Fruit fly (Drosophila melanogaster) whole organism, embryonic: ENCODE measurements around the gene CG34183.

Source experiments
- Abd-B ChIP-seq: fragments of 200-800 bp; sonication (Bioruptor generic); optimal IDR thresholded peaks from 2 replicates; lab custom pipeline; 2018; ENCODE audit warnings: missing biosample characterization, mild to moderate bottlenecking, missing genetic modification characterization, moderate library complexity
- Adf1 ChIP-seq: fragments of 200-800 bp; sonication (Bioruptor generic); IDR thresholded peaks from 2 replicates; pipeline ENCODE4 v1.3.6; 2022; ENCODE audit warnings: missing biosample characterization, missing genetic modification characterization
- Antp ChIP-seq: fragments of 200-800 bp; sonication (Bioruptor generic); optimal IDR thresholded peaks from 3 replicates; lab custom pipeline; 2016; ENCODE audit warnings: missing biosample characterization, missing genetic modification characterization
- CG10267 ChIP-seq: fragments of 200-800 bp; sonication (Bioruptor generic); optimal IDR thresholded peaks from 2 replicates; lab custom pipeline; 2018; ENCODE audit warnings: missing biosample characterization, mild to moderate bottlenecking, missing genetic modification characterization, moderate library complexity
- CG11085 ChIP-seq: fragments of 200-800 bp; sonication (Bioruptor generic); IDR thresholded peaks from 2 replicates; pipeline ENCODE4 v1.3.6; 2022; ENCODE audit warnings: missing biosample characterization, missing genetic modification characterization
- CG11504 ChIP-seq: fragments of 200-800 bp; sonication (Bioruptor generic); optimal IDR thresholded peaks from 3 replicates; lab custom pipeline; 2019; ENCODE audit warnings: missing biosample characterization, mild to moderate bottlenecking, missing genetic modification characterization, moderate library complexity
- CG11723 ChIP-seq: fragments of 200-800 bp; sonication (Bioruptor generic); optimal IDR thresholded peaks from 2 replicates; lab custom pipeline; 2017; ENCODE audit warnings: missing biosample characterization, mild to moderate bottlenecking, missing genetic modification characterization
- CG12219 ChIP-seq: fragments of 200-800 bp; sonication (Bioruptor generic); optimal IDR thresholded peaks from 3 replicates; lab custom pipeline; 2018; ENCODE audit warnings: missing biosample characterization, mild to moderate bottlenecking, missing genetic modification characterization
- CG12769 ChIP-seq: fragments of 200-800 bp; sonication (Bioruptor generic); optimal IDR thresholded peaks from 2 replicates; lab custom pipeline; 2019; ENCODE audit warnings: missing biosample characterization, mild to moderate bottlenecking, missing genetic modification characterization, moderate library complexity
- CG12942 ChIP-seq: fragments of 200-800 bp; sonication (Bioruptor generic); optimal IDR thresholded peaks from 3 replicates; lab custom pipeline; 2016; ENCODE audit warnings: missing biosample characterization, missing genetic modification characterization
- CG13296 ChIP-seq: fragments of 200-800 bp; sonication (Bioruptor generic); optimal IDR thresholded peaks from 3 replicates; lab custom pipeline; 2018; ENCODE audit warnings: missing biosample characterization, mild to moderate bottlenecking, missing genetic modification characterization
- CG13424 ChIP-seq: fragments of 200-800 bp; sonication (Bioruptor generic); optimal IDR thresholded peaks from 2 replicates; lab custom pipeline; 2019; ENCODE audit warnings: missing biosample characterization, mild to moderate bottlenecking, missing genetic modification characterization, moderate library complexity
- CG14050 ChIP-seq: fragments of 200-800 bp; sonication (Bioruptor generic); IDR thresholded peaks from 3 replicates; pipeline ENCODE4 v1.3.6; 2022; ENCODE audit warnings: missing biosample characterization, missing genetic modification characterization
- CG14667 ChIP-seq: fragments of 200-800 bp; sonication (Bioruptor generic); IDR thresholded peaks from 2 replicates; pipeline ENCODE4 v1.3.6; 2022; ENCODE audit warnings: missing biosample characterization, missing genetic modification characterization
- CG14710 ChIP-seq: fragments of 200-800 bp; sonication (Bioruptor generic); optimal IDR thresholded peaks from 3 replicates; lab custom pipeline; 2019; ENCODE audit warnings: missing biosample characterization, mild to moderate bottlenecking, missing genetic modification characterization, moderate library complexity
- CG1529 ChIP-seq: fragments of 200-800 bp; sonication (Bioruptor generic); optimal IDR thresholded peaks from 3 replicates; lab custom pipeline; 2018; ENCODE audit warnings: missing biosample characterization, missing genetic modification characterization
- CG17361 ChIP-seq: fragments of 200-800 bp; sonication (Bioruptor generic); IDR thresholded peaks from 3 replicates; pipeline ENCODE4 v1.3.6; 2022; ENCODE audit warnings: missing biosample characterization, missing genetic modification characterization
- CG18764 ChIP-seq: fragments of 200-800 bp; sonication (Bioruptor generic); optimal IDR thresholded peaks from 3 replicates; lab custom pipeline; 2016; ENCODE audit warnings: missing biosample characterization, missing genetic modification characterization
- CG31388 ChIP-seq: fragments of 200-800 bp; sonication (Bioruptor generic); optimal IDR thresholded peaks from 2 replicates; lab custom pipeline; 2016; ENCODE audit warnings: missing biosample characterization, missing genetic modification characterization
- CG32767 ChIP-seq: fragments of 200-800 bp; sonication (Bioruptor generic); IDR thresholded peaks from 2 replicates; pipeline ENCODE4 v1.3.6; 2022; ENCODE audit warnings: missing biosample characterization, missing genetic modification characterization
- CG3726 ChIP-seq: fragments of 200-800 bp; sonication (Bioruptor generic); IDR thresholded peaks from 3 replicates; pipeline ENCODE4, ENCODE4 v1.3.6; 2022; ENCODE audit warnings: missing biosample characterization, missing genetic modification characterization
- CG6254 ChIP-seq: fragments of 200-800 bp; sonication (Bioruptor generic); optimal IDR thresholded peaks from 3 replicates; lab custom pipeline; 2017; ENCODE audit warnings: mild to moderate bottlenecking, missing biosample characterization, missing genetic modification reagents, missing genetic modification characterization
- CG6791 ChIP-seq: fragments of 200-800 bp; sonication (Bioruptor generic); IDR thresholded peaks from 3 replicates; pipeline ENCODE4 v1.3.6; 2022; ENCODE audit warnings: missing biosample characterization, missing genetic modification characterization; ENCODE audit not compliant: partially characterized antibody
- CG7271 ChIP-seq: fragments of 200-800 bp; sonication (Bioruptor generic); optimal IDR thresholded peaks from 2 replicates; lab custom pipeline; 2018; ENCODE audit warnings: missing biosample characterization, mild to moderate bottlenecking, missing genetic modification characterization, moderate library complexity
- CG7839 ChIP-seq: fragments of 200-800 bp; sonication (Bioruptor generic); optimal IDR thresholded peaks from 3 replicates; lab custom pipeline; 2018; ENCODE audit warnings: missing biosample characterization, mild to moderate bottlenecking, missing genetic modification characterization, moderate library complexity
- CG8765 ChIP-seq: fragments of 200-800 bp; sonication (Bioruptor generic); IDR thresholded peaks from 2 replicates; pipeline ENCODE4 v1.3.6; 2022; ENCODE audit warnings: missing biosample characterization, missing genetic modification characterization
- CG8944 ChIP-seq: fragments of 200-800 bp; sonication (Bioruptor generic); optimal IDR thresholded peaks from 3 replicates; lab custom pipeline; 2016; ENCODE audit warnings: missing biosample characterization, missing genetic modification characterization
- CG9932 ChIP-seq: fragments of 200-800 bp; sonication (Bioruptor generic); IDR thresholded peaks from 2 replicates; pipeline ENCODE4 v1.3.6; 2022; ENCODE audit warnings: missing biosample characterization, missing genetic modification characterization
- D19A ChIP-seq: fragments of 200-800 bp; optimal IDR thresholded peaks from 3 replicates; lab custom pipeline; 2019; ENCODE audit warnings: missing biosample characterization, mild to moderate bottlenecking, missing genetic modification characterization, moderate library complexity
- Eip74EF ChIP-seq, 2 experiments: fragments of 200-800 bp in 1 of 2; fragments of >200 bp in 1 of 2; sonication (Bioruptor generic) in 1 of 2; optimal IDR thresholded peaks; 2 replicates each; lab custom pipeline; 2017 to 2019; ENCODE audit warnings: missing biosample characterization in 2 of 2, missing genetic modification characterization in 2 of 2, mild to moderate bottlenecking in 1 of 2, moderate library complexity in 1 of 2
- Gug ChIP-seq: fragments of 200-800 bp; sonication (Bioruptor generic); IDR thresholded peaks from 4 replicates; pipeline ENCODE4 v1.3.6; 2022; ENCODE audit warnings: missing biosample characterization, missing genetic modification characterization
- Hand ChIP-seq: fragments of 200-800 bp; sonication (Bioruptor generic); optimal IDR thresholded peaks from 2 replicates; lab custom pipeline; 2017; ENCODE audit warnings: mild to moderate bottlenecking, missing biosample characterization, missing genetic modification reagents, missing genetic modification characterization
- Hr39 ChIP-seq: fragments of >200 bp; optimal IDR thresholded peaks from 2 replicates; lab custom pipeline; 2017
- NFAT ChIP-seq: fragments of 200-800 bp; sonication (Bioruptor generic); IDR thresholded peaks from 2 replicates; pipeline ENCODE4 v1.3.6; 2022; ENCODE audit warnings: missing biosample characterization, missing genetic modification characterization
- Tbp ChIP-seq: fragments of >200 bp; optimal IDR thresholded peaks from 2 replicates; lab custom pipeline; 2018; ENCODE audit warnings: missing biosample characterization, missing genetic modification characterization
- Xrp1 ChIP-seq: fragments of 200-800 bp; sonication (Bioruptor generic); IDR thresholded peaks from 2 replicates; pipeline ENCODE4 v1.3.6; 2022; ENCODE audit warnings: missing biosample characterization, missing genetic modification characterization
- bigmax ChIP-seq: fragments of 200-800 bp; sonication (Bioruptor generic); optimal IDR thresholded peaks from 2 replicates; lab custom pipeline; 2018; ENCODE audit warnings: missing biosample characterization, mild to moderate bottlenecking, missing genetic modification characterization
- ewg ChIP-seq: fragments of 200-800 bp; sonication (Bioruptor generic); optimal IDR thresholded peaks from 3 replicates; lab custom pipeline; 2017; ENCODE audit warnings: mild to moderate bottlenecking, missing biosample characterization, missing genetic modification reagents, missing genetic modification characterization
- fd96Cb ChIP-seq: fragments of 200-800 bp; sonication (Bioruptor generic); optimal IDR thresholded peaks from 2 replicates; lab custom pipeline; 2018; ENCODE audit warnings: missing biosample characterization, mild to moderate bottlenecking, missing genetic modification characterization, moderate library complexity
- ftz-f1 ChIP-seq: fragments of 200-800 bp; sonication (Bioruptor generic); optimal IDR thresholded peaks from 2 replicates; lab custom pipeline; 2016; ENCODE audit warnings: missing biosample characterization, missing genetic modification characterization
- lilli ChIP-seq: fragments of 200-800 bp; sonication (Bioruptor generic); optimal IDR thresholded peaks from 3 replicates; lab custom pipeline; 2016; ENCODE audit warnings: missing biosample characterization, missing genetic modification characterization
- nerfin-2 ChIP-seq: fragments of 200-800 bp; sonication (Bioruptor generic); IDR thresholded peaks from 2 replicates; pipeline ENCODE4 v1.3.6; 2022; ENCODE audit warnings: missing biosample characterization, missing genetic modification characterization; ENCODE audit not compliant: partially characterized antibody
- pan ChIP-seq, 4 experiments: fragments of >200 bp in 3 of 4; fragments of 200-800 bp in 1 of 4; sonication (Bioruptor generic) in 1 of 4; optimal IDR thresholded peaks in 3 of 4; IDR thresholded peaks in 1 of 4; 2 replicates each; pipeline versions ENCODE4 v1.3.6 to Lab custom; 2017 to 2022; ENCODE audit warnings: missing biosample characterization in 2 of 4, missing genetic modification characterization in 2 of 4, mixed read lengths in 1 of 4
- pita ChIP-seq: fragments of 200-800 bp; sonication (Bioruptor generic); optimal IDR thresholded peaks from 2 replicates; lab custom pipeline; 2017; ENCODE audit warnings: missing biosample characterization, mild to moderate bottlenecking, missing genetic modification characterization
- row ChIP-seq: fragments of 200-800 bp; sonication (Bioruptor generic); IDR thresholded peaks from 3 replicates; pipeline ENCODE4 v1.3.6; 2022; ENCODE audit warnings: missing biosample characterization, missing genetic modification characterization
- salm ChIP-seq: fragments of 200-800 bp; sonication (Bioruptor generic); optimal IDR thresholded peaks from 2 replicates; lab custom pipeline; 2018; ENCODE audit warnings: missing biosample characterization, mild to moderate bottlenecking, missing genetic modification characterization
- slp2 ChIP-seq: fragments of 200-800 bp; sonication (Bioruptor generic); optimal IDR thresholded peaks from 2 replicates; lab custom pipeline; 2016; ENCODE audit warnings: missing biosample characterization, missing genetic modification characterization
- sr ChIP-seq: fragments of 200-800 bp; sonication (Bioruptor generic); IDR thresholded peaks from 3 replicates; pipeline ENCODE4 v1.3.6; 2022; ENCODE audit warnings: missing biosample characterization, missing genetic modification characterization
- stwl ChIP-seq: fragments of 200-800 bp; sonication (Bioruptor generic); optimal IDR thresholded peaks from 3 replicates; lab custom pipeline; 2018; ENCODE audit warnings: missing biosample characterization, mild to moderate bottlenecking, missing genetic modification characterization, moderate library complexity
- zen ChIP-seq: fragments of 200-800 bp; sonication (Bioruptor generic); optimal IDR thresholded peaks from 3 replicates; lab custom pipeline; 2018; ENCODE audit warnings: missing biosample characterization, mild to moderate bottlenecking, missing genetic modification characterization, moderate library complexity

The CG34183 gene

dm6 chr2L:9908468-9908967 is 17.9 kb upstream of the CG34183 start, which contains the start of gene CG13124 (continued):
- TF ChIP-seq CG6791 (GFP tag; lab: Robert Waterston, UW) (no peak), fd96Cb (tag; lab: Kevin White, UChicago) (no peak), Hand (GFP tag; lab: Kevin White, UChicago) (peak; percentile 50), Xrp1 (GFP tag; lab: Robert Waterston, UW) (peak; percentile 38; the same call in 1 of the 2 replicates), stwl (tag; lab: Kevin White, UChicago) (no peak), pita (GFP tag; lab: Kevin White, UChicago) (no peak), CG18764 (no peak), CG9932 (GFP tag; lab: Robert Waterston, UW) (peak; percentile 53), CG6254 (no peak), Gug (GFP tag; lab: Robert Waterston, UW) (no peak), slp2 (GFP tag; lab: Kevin White, UChicago) (no peak), Antp (GFP tag; lab: Kevin White, UChicago) (no peak), zen (no peak), CG7839 (peak; percentile 24), CG31388 (GFP tag; lab: Kevin White, UChicago) (no peak), nerfin-2 (no peak), ewg (GFP tag; lab: Kevin White, UChicago) (no peak), CG14667 (GFP tag; lab: Robert Waterston, UW) (no peak), CG12219 (peak; percentile 36), salm (tag; lab: Kevin White, UChicago) (peak; percentile 16), CG1529 (GFP tag; lab: Kevin White, UChicago) (no peak), CG13296 (GFP tag; lab: Kevin White, UChicago) (peak; percentile 3), pan (optimal IDR thresholded peaks at IDR 0.05; lab: Kevin White, UChicago) (no peak), pan (GFP tag; optimal IDR thresholded peaks at IDR 0.05 in 1 of 2, IDR thresholded peaks at IDR 0.05 in 1 of 2) (peak in 1 of 2 experiments; percentile 21), CG7271 (no peak), CG17361 (no peak), ftz-f1 (GFP tag; lab: Kevin White, UChicago) (no peak), CG8765 (GFP tag; lab: Robert Waterston, UW) (no peak), Adf1 (GFP tag; lab: Robert Waterston, UW) (peak; percentile 42; the same call in 1 of the 2 replicates), CG11504 (tag; lab: Kevin White, UChicago) (peak; percentile 5), CG13424 (tag; lab: Kevin White, UChicago) (peak; percentile 40), CG12942 (GFP tag; lab: Kevin White, UChicago) (no peak), CG14050 (no peak), CG10267 (peak; percentile 0), NFAT (GFP tag; lab: Robert Waterston, UW) (peak; percentile 25; the same call in 1 of the 2 replicates), CG14710 (no peak), lilli (GFP tag; lab: Kevin White, UChicago) (peak; percentile 59), CG11085 (GFP tag; lab: Robert Waterston, UW) (no peak), CG12769 (tag; lab: Kevin White, UChicago) (peak; percentile 53), row (GFP tag; lab: Robert Waterston, UW) (peak; percentile 70), Abd-B (no peak), CG3726 (GFP tag; lab: Robert Waterston, UW) (no peak), Eip74EF (GFP tag; optimal IDR thresholded peaks at IDR 0.05; lab: Kevin White, UChicago) (no peak), bigmax (GFP tag; lab: Kevin White, UChicago) (no peak), CG32767 (GFP tag; lab: Robert Waterston, UW) (0 out of 2 replicates have a peak, but pooled peaks have one; percentile 14), D19A (tag; lab: Kevin White, UChicago) (no peak), Tbp (GFP tag; lab: Kevin White, UChicago) (no peak), CG11723 (no peak), sr (no peak), Hr39 (lab: Kevin White, UChicago) (no peak), CG8944 (no peak)
